Fruit fly (Drosophila melanogaster): ENCODE data around the gene CG7394.

The CG7394 gene

DNA sequence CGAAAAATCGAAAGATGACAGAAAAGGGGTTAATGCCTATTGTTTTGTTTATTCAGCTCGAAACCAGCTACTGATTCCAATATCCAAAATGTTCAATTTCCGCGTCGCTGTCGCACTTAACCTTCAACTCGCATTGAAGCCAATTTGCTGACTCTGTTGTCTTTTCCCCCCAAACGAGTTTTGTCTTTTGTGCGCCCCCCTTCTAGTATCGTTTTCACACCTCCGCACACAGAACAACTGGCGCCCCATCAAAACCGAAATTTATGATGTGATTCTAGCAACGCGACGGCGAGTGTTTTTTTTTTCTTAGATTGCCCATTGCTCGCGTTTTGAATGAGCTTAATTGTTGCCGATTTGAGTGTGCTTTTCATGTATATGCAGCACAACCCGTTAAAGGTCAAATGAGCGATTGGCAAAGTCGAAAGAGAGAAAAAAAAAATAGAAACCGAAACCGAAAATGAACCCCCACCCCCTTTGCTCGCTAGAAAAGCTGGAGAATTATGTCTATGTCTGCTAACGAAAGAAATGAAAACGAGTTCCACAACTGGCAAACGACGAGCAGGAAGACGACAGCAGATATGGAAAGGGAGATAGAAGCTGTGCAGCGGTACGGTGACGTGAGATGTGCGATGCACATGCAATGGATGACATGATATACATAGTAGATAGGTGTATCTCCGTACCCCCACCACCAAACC is 11.3 kb upstream of the CG7394 start (continued):
- TF ChIP-seq CG16779 (GFP tag; IDR thresholded peaks at IDR 0.05) = no peak
- TF ChIP-seq gce (GFP tag; IDR thresholded peaks at IDR 0.05) = no peak
- no peak for TF ChIP-seq Asciz (GFP tag; optimal IDR thresholded peaks at IDR 0.05)
- TF ChIP-seq hkb (optimal IDR thresholded peaks at IDR 0.05) = no peak
- no peak for TF ChIP-seq hkb (GFP tag; IDR thresholded peaks at IDR 0.05)
- no peak for TF ChIP-seq CG6272 (GFP tag; IDR thresholded peaks at IDR 0.05)
- no peak for TF ChIP-seq CG31388 (GFP tag; optimal IDR thresholded peaks at IDR 0.05)
- no peak for TF ChIP-seq CG17612 (GFP tag; IDR thresholded peaks at IDR 0.05)
- no peak for TF ChIP-seq MESR4 (GFP tag; optimal IDR thresholded peaks at IDR 0.05)
- TF ChIP-seq Mes4 (GFP tag; optimal IDR thresholded peaks at IDR 0.05) = no peak
- TF ChIP-seq HLH54F (GFP tag; optimal IDR thresholded peaks at IDR 0.05) = no peak
- no peak for TF ChIP-seq CG3163 (GFP tag; optimal IDR thresholded peaks at IDR 0.05)
- no peak for TF ChIP-seq Atf-2 (GFP tag; optimal IDR thresholded peaks at IDR 0.05)
- no peak for TF ChIP-seq CG3065 (GFP tag; optimal IDR thresholded peaks at IDR 0.05)
- TF ChIP-seq chif (GFP tag; optimal IDR thresholded peaks at IDR 0.05) = no peak
- TF ChIP-seq sens-2 (GFP tag; IDR thresholded peaks at IDR 0.05) = no peak
- no peak for TF ChIP-seq ind (GFP tag; optimal IDR thresholded peaks at IDR 0.05)
- TF ChIP-seq Dll (GFP tag; IDR thresholded peaks at IDR 0.05; ENCODE audit: partially characterized antibody) = no peak
- no peak for TF ChIP-seq CG4707 (GFP tag; optimal IDR thresholded peaks at IDR 0.05)
- TF ChIP-seq Ssrp (tag; optimal IDR thresholded peaks at IDR 0.05) = no peak
- TF ChIP-seq CG10321 (GFP tag; IDR thresholded peaks at IDR 0.05) = no peak
- no peak for TF ChIP-seq hth (optimal IDR thresholded peaks at IDR 0.05)
- TF ChIP-seq jigr1 (GFP tag; IDR thresholded peaks at IDR 0.05) = no peak
- no peak for TF ChIP-seq CG2889 (GFP tag; IDR thresholded peaks at IDR 0.05)
- TF ChIP-seq tgo (GFP tag; IDR thresholded peaks at IDR 0.05) = no peak
- peak; percentile 90 for TF ChIP-seq Blimp-1 (GFP tag; optimal IDR thresholded peaks at IDR 0.05)
- peak; percentile 5 for TF ChIP-seq CG10543 (GFP tag; optimal IDR thresholded peaks at IDR 0.05)
- TF ChIP-seq CG31224 (GFP tag; IDR thresholded peaks at IDR 0.05) = no peak
- no peak for TF ChIP-seq CG4424 (GFP tag; optimal IDR thresholded peaks at IDR 0.05)
- no peak for TF ChIP-seq B-H2 (GFP tag; optimal IDR thresholded peaks at IDR 0.05)
- TF ChIP-seq kay (GFP tag; optimal IDR thresholded peaks at IDR 0.05) = no peak
- no peak for TF ChIP-seq jing (GFP tag; optimal IDR thresholded peaks at IDR 0.05)
- no peak for TF ChIP-seq disco-r (GFP tag; optimal IDR thresholded peaks at IDR 0.05)
- no peak for TF ChIP-seq D19B (GFP tag; optimal IDR thresholded peaks at IDR 0.05)
- TF ChIP-seq CG30431 (GFP tag; optimal IDR thresholded peaks at IDR 0.05) = no peak
- no peak for TF ChIP-seq CG17568 (GFP tag; optimal IDR thresholded peaks at IDR 0.05)
- no peak for TF ChIP-seq cas (GFP tag; IDR thresholded peaks at IDR 0.05)
- TF ChIP-seq CG34224 (GFP tag; IDR thresholded peaks at IDR 0.05; ENCODE audit: partially characterized antibody) = no peak
- peak; percentile 17; the same call in 1 of the 2 replicates for TF ChIP-seq CG3847 (GFP tag; IDR thresholded peaks at IDR 0.05)
- no peak for TF ChIP-seq CG6175 (GFP tag; IDR thresholded peaks at IDR 0.05)
- no peak for TF ChIP-seq amos (GFP tag; IDR thresholded peaks at IDR 0.05; ENCODE audit: partially characterized antibody)
- TF ChIP-seq CG4854 (GFP tag; optimal IDR thresholded peaks at IDR 0.05) = no peak
- no peak for TF ChIP-seq CG30403 (GFP tag; optimal IDR thresholded peaks at IDR 0.05)
- no peak for TF ChIP-seq sima (GFP tag; optimal IDR thresholded peaks at IDR 0.05)
- TF ChIP-seq sr (GFP tag; IDR thresholded peaks at IDR 0.05) = peak; percentile 72; the same call in 2 of the 3 replicates
- no peak for TF ChIP-seq CG6689 (GFP tag; IDR thresholded peaks at IDR 0.05)
- TF ChIP-seq CG3838 (GFP tag; optimal IDR thresholded peaks at IDR 0.05) = no peak
- TF ChIP-seq Hsf (GFP tag; optimal IDR thresholded peaks at IDR 0.05) = no peak
- TF ChIP-seq dmrt11E (tag; optimal IDR thresholded peaks at IDR 0.05) = no peak
- no peak for TF ChIP-seq Doc2 (GFP tag; IDR thresholded peaks at IDR 0.05)
- TF ChIP-seq eve (GFP tag; optimal IDR thresholded peaks at IDR 0.05) = no peak
- TF ChIP-seq CG17359 (tag; optimal IDR thresholded peaks at IDR 0.05) = no peak

Data from whole organism, embryonic.